Fruit fly (Drosophila melanogaster) whole organism, pupa: ENCODE data around the gene CG31999.
A peak's percentile ranks its signal among the peaks of the same experiment; 100 is the strongest.

Experiments
- CG10348 ChIP-seq: fragments of 200-800 bp; sonication (Bioruptor generic); IDR thresholded peaks from 2 replicates; pipeline ENCODE4 v1.3.6; 2022; ENCODE audit warnings: missing biosample characterization, missing genetic modification characterization
- CG12605 ChIP-seq: fragments of 200-800 bp; sonication (Bioruptor generic); IDR thresholded peaks from 2 replicates; pipeline ENCODE4 v1.3.6; 2022; ENCODE audit warnings: missing biosample characterization, missing genetic modification characterization
- CG13204 ChIP-seq: fragments of 200-800 bp; sonication (Bioruptor generic); optimal IDR thresholded peaks from 2 replicates; lab custom pipeline; 2018; ENCODE audit warnings: missing biosample characterization, mild to moderate bottlenecking, missing genetic modification characterization, moderate library complexity
- CG14655 ChIP-seq: fragments of 200-800 bp; sonication (Bioruptor generic); optimal IDR thresholded peaks from 3 replicates; lab custom pipeline; 2017; ENCODE audit warnings: mild to moderate bottlenecking, missing biosample characterization, missing genetic modification reagents, missing genetic modification characterization
- CG15710 ChIP-seq: fragments of 200-800 bp; sonication (Bioruptor generic); optimal IDR thresholded peaks from 2 replicates; lab custom pipeline; 2018; ENCODE audit warnings: missing biosample characterization, mild to moderate bottlenecking, missing genetic modification characterization, moderate library complexity
- CG17806 ChIP-seq: fragments of 200-800 bp; sonication (Bioruptor generic); optimal IDR thresholded peaks from 2 replicates; lab custom pipeline; 2018; ENCODE audit warnings: missing biosample characterization, mild to moderate bottlenecking, missing genetic modification characterization, moderate library complexity
- CG32121 ChIP-seq: fragments of 200-800 bp; sonication (Bioruptor generic); IDR thresholded peaks from 2 replicates; pipeline ENCODE4 v1.3.6; 2022; ENCODE audit warnings: missing biosample characterization, missing genetic modification characterization
- CG34367 ChIP-seq: fragments of 200-800 bp; sonication (Bioruptor generic); optimal IDR thresholded peaks from 2 replicates; lab custom pipeline; 2018; ENCODE audit warnings: missing biosample characterization, mild to moderate bottlenecking, missing genetic modification characterization
- CG4496 ChIP-seq: fragments of 200-800 bp; sonication (Bioruptor generic); IDR thresholded peaks from 3 replicates; pipeline ENCODE4 v1.3.6; 2022; ENCODE audit warnings: missing biosample characterization, missing genetic modification characterization
- CG8159 ChIP-seq: fragments of 200-800 bp; sonication (Bioruptor generic); optimal IDR thresholded peaks from 3 replicates; lab custom pipeline; 2018; ENCODE audit warnings: missing biosample characterization, mild to moderate bottlenecking, missing genetic modification characterization, moderate library complexity
- CG8301 ChIP-seq: fragments of 200-800 bp; sonication (Bioruptor generic); optimal IDR thresholded peaks from 2 replicates; lab custom pipeline; 2018; ENCODE audit warnings: missing biosample characterization, mild to moderate bottlenecking, missing genetic modification characterization
- CG9948 ChIP-seq: fragments of 200-800 bp; sonication (Bioruptor generic); optimal IDR thresholded peaks from 2 replicates; lab custom pipeline; 2018; ENCODE audit warnings: missing biosample characterization, mild to moderate bottlenecking, missing genetic modification characterization, moderate library complexity
- D1 ChIP-seq: fragments of 200-800 bp; sonication (Bioruptor generic); optimal IDR thresholded peaks from 2 replicates; lab custom pipeline; 2018; ENCODE audit warnings: missing biosample characterization, mild to moderate bottlenecking, missing genetic modification characterization, moderate library complexity
- EcR ChIP-seq: fragments of 200-800 bp; sonication (Bioruptor generic); optimal IDR thresholded peaks from 3 replicates; lab custom pipeline; 2019; ENCODE audit warnings: missing biosample characterization, missing genetic modification characterization, mild to moderate bottlenecking, moderate library complexity, missing genetic modification reagents
- Ets98B ChIP-seq: fragments of 200-800 bp; sonication (Bioruptor generic); IDR thresholded peaks from 2 replicates; pipeline ENCODE4 v1.3.6; 2022; ENCODE audit warnings: missing biosample characterization, missing genetic modification characterization
- Pif1A ChIP-seq: fragments of 200-800 bp; sonication (Bioruptor generic); optimal IDR thresholded peaks from 3 replicates; lab custom pipeline; 2016; ENCODE audit warnings: missing biosample characterization, missing genetic modification characterization
- Pif1B ChIP-seq: fragments of 200-800 bp; sonication (Bioruptor generic); optimal IDR thresholded peaks from 3 replicates; lab custom pipeline; 2016; ENCODE audit warnings: missing biosample characterization, missing genetic modification characterization
- Snoo ChIP-seq: fragments of 200-800 bp; sonication (Bioruptor generic); optimal IDR thresholded peaks from 3 replicates; lab custom pipeline; 2017; ENCODE audit warnings: missing biosample characterization, mild to moderate bottlenecking, missing genetic modification characterization, inconsistent platforms
- fd96Ca ChIP-seq: fragments of 200-800 bp; sonication (Bioruptor generic); IDR thresholded peaks from 3 replicates; pipeline ENCODE4 v1.3.6; 2022; ENCODE audit warnings: missing biosample characterization, missing genetic modification characterization
- gl ChIP-seq: fragments of 200-800 bp; sonication (Bioruptor generic); optimal IDR thresholded peaks from 2 replicates; lab custom pipeline; 2018; ENCODE audit warnings: missing biosample characterization, mild to moderate bottlenecking, missing genetic modification characterization
- rn ChIP-seq: fragments of 200-800 bp; sonication (Bioruptor generic); IDR thresholded peaks from 2 replicates; pipeline ENCODE4 v1.3.6; 2022; ENCODE audit warnings: missing biosample characterization, missing genetic modification characterization

The CG31999 gene

dm6 chr4:205671-206252 is 21.8 kb downstream of the CG31999 start, which contains the start of gene CG31998:
Gene CG31998, minus strand, starts transcription at chr4:205945.
- no peak for TF ChIP-seq CG13204 (GFP tag; lab: Kevin White, UChicago)
- TF ChIP-seq CG34367 = no peak
- peak; percentile 22 for TF ChIP-seq D1 (tag; lab: Kevin White, UChicago)
- TF ChIP-seq CG15710 (tag; lab: Kevin White, UChicago) = peak; percentile 15
- TF ChIP-seq CG32121 = no peak

DNA sequence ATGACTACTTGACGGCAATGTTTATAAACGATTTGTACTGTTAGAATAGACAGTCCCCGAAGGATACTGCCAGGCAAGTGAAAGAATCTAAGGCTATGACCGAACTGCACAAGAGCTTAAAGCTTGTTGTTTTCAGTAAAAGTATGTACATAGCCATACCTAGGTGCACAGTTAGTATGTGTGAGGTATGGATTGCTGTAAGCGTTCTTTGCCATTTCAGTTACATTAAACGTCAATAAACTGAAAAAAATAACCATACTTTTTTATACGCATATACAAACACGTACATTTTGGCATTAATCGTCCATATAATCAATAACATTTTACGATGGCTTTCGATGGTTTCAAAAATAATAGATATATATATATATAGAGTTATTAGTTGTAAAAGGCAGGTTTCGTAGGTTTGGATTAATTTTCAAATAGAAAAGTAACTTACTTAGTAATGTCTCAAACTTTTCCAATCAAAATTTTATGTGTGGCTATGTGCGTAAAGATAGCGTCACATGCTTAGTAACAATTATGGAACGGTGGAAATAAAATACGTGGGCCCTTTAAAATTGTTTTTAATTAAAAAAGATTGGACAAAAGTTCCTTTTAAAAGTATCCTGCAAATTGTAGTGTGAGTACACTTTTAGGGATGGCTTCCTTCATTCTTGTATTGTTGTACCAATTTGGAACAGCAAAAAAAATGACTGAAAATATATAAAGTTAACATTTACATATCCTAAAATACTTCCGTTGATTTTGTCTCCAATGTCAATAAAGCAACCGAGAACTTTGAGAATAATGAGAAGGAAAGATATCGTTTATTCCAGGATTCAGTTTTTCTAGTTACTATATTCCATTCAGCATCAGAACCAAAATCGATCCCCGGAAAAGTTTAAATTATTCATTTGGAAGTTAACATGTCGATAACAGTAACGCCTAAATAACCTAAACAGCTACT is 33.9 kb downstream of the CG31999 start, which contains the start of gene Abcd1:
Gene Abcd1 (minus strand): TSS at position 444 of the 949 bp plus-strand sequence.
- TF ChIP-seq CG13204 (GFP tag; lab: Kevin White, UChicago) (no peak), Snoo (tag; lab: Kevin White, UChicago) (no peak), Ets98B (GFP tag; lab: Robert Waterston, UW) (no peak), rn (GFP tag; lab: Robert Waterston, UW) (no peak), CG12605 (no peak), CG4496 (GFP tag; lab: Robert Waterston, UW) (no peak), CG34367 (no peak), fd96Ca (GFP tag; lab: Robert Waterston, UW) (no peak), CG10348 (GFP tag; lab: Robert Waterston, UW) (no peak), Pif1A (GFP tag; lab: Kevin White, UChicago) (no peak), gl (tag; lab: Kevin White, UChicago) (no peak), D1 (tag; lab: Kevin White, UChicago) (no peak), CG14655 (no peak), CG8301 (tag; lab: Kevin White, UChicago) (no peak), CG8159 (no peak), Pif1B (GFP tag; lab: Kevin White, UChicago) (no peak), CG17806 (tag; lab: Kevin White, UChicago) (no peak)
- TF ChIP-seq, all 21 proteins: peak for 0

DNA sequence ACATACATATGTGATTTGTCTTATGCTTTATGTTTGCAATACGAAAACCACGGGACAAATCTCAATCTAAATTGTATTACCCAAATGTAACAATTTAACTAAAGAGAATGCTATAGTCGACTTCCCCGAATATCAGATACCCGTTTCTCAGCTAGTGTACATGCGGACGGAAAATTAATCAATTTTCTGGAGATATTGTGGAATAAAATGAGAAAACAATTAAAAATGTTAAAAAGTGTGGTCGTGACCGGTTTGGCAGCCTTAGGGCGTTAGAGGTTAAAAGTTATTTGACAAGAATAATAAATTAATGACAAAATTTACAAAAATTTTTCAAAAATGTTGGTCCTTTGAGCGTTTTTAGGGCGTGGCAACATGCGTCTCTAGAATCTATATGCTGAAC is 35.0 kb downstream of the CG31999 start:
- no peak for TF ChIP-seq CG14655
- no peak for TF ChIP-seq CG32121
- TF ChIP-seq fd96Ca (GFP tag; lab: Robert Waterston, UW) = no peak

DNA sequence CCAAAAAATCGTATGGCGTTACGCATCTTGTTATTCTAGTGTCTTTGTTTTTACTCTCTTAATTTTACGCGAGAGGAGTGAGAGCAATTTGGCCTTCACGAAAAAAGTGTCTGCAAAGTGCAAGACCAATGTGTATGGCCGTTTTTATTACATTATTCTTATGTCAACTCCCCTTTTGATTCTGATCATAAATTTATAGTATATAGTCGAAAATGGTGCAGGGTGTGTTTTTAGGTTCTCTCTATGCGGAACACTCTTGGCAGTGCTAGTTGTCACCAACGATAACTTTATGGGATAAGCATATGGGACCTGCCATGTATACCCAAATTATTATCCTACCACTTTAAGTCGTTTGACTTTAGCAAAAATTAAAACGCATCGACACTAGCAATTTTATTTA is 43.9 kb downstream of the CG31999 start:
- TF ChIP-seq Pif1B (GFP tag; lab: Kevin White, UChicago) = no peak
- TF ChIP-seq EcR (GFP tag; lab: Kevin White, UChicago) = no peak
- TF ChIP-seq CG15710 (tag; lab: Kevin White, UChicago) = no peak
- no peak for TF ChIP-seq rn (GFP tag; lab: Robert Waterston, UW)
- TF ChIP-seq Snoo (tag; lab: Kevin White, UChicago) = no peak
- TF ChIP-seq CG32121 = no peak
- no peak for TF ChIP-seq D1 (tag; lab: Kevin White, UChicago)
- TF ChIP-seq CG4496 (GFP tag; lab: Robert Waterston, UW) = no peak
- TF ChIP-seq CG8159 = no peak
- no peak for TF ChIP-seq gl (tag; lab: Kevin White, UChicago)
- no peak for TF ChIP-seq fd96Ca (GFP tag; lab: Robert Waterston, UW)
- TF ChIP-seq CG34367 = no peak
- no peak for TF ChIP-seq CG10348 (GFP tag; lab: Robert Waterston, UW)
- TF ChIP-seq Ets98B (GFP tag; lab: Robert Waterston, UW) = no peak
- TF ChIP-seq CG13204 (GFP tag; lab: Kevin White, UChicago) = no peak
- TF ChIP-seq CG14655 = no peak
- no peak for TF ChIP-seq CG9948 (tag; lab: Kevin White, UChicago)
- TF ChIP-seq CG12605 = no peak
- no peak for TF ChIP-seq CG17806 (tag; lab: Kevin White, UChicago)

DNA sequence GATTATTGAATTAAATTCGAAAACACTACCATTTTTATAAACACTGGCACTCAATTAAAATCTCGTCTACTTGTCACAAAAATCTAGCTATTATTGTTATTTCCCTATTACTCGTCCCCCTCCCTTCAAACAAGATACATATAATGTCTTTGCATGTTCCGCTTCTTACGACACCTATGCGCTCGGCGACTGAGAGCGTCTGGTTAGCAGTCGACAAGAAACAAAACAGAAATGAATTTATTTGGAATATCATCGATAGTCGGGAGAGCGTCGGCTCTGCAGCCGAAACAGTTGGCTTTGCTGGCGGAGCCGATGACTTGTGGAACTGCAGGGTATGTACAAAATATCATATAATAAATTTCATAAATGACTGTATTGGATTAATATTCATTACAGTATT is 45.9 kb downstream of the CG31999 start:
- TF ChIP-seq D1 (tag; lab: Kevin White, UChicago) (no peak), Ets98B (GFP tag; lab: Robert Waterston, UW) (no peak), CG4496 (GFP tag; lab: Robert Waterston, UW) (no peak), CG14655 (no peak), CG34367 (no peak), CG32121 (no peak), Snoo (tag; lab: Kevin White, UChicago) (no peak)

dm6 chr4:180780-181179 is 46.8 kb downstream of the CG31999 start:
- TF ChIP-seq fd96Ca (GFP tag; lab: Robert Waterston, UW) (no peak), CG34367 (no peak), CG17806 (tag; lab: Kevin White, UChicago) (no peak), CG12605 (no peak), gl (tag; lab: Kevin White, UChicago) (no peak)
- TF ChIP-seq, all 21 proteins: peak for 0
